Worm (Caenorhabditis elegans): ENCODE data around the gene egl-27.

- TF ChIP-seq W03F9.2 (tag; optimal IDR thresholded peaks at IDR 0.05) = no peak
- TF ChIP-seq dao-5 (tag; optimal IDR thresholded peaks at IDR 0.05) = no peak
Measured at ce11 chrII:6884568-6884967, 49.8 kb downstream of the egl-27 start.
